Worm (Caenorhabditis elegans) whole organism, late embryonic: ENCODE measurements around the gene C25F9.14.

Source experiments
- ama-1 ChIP-seq: fragments of 150-350 bp; optimal IDR thresholded peaks from 2 replicates; lab custom pipeline; 2014
- eyg-1 ChIP-seq: sonication (generic microtip); optimal IDR thresholded peaks from 2 replicates; lab custom pipeline; 2016; ENCODE audit warnings: missing genotype, missing genetic modification characterization, missing compliant biosample characterization
- fax-1 ChIP-seq: sonication (generic microtip); optimal IDR thresholded peaks from 2 replicates; lab custom pipeline; 2016; ENCODE audit warnings: missing genotype, missing genetic modification characterization, missing compliant biosample characterization
- hlh-30 ChIP-seq: sonication (generic microtip); optimal IDR thresholded peaks from 2 replicates; lab custom pipeline; 2017; ENCODE audit warnings: antibody characterized with exemption, missing genetic modification characterization, missing compliant biosample characterization; ENCODE audit not compliant: insufficient read depth
- lin-11 ChIP-seq: fragments of 200-800 bp; sonication (Bioruptor generic); optimal IDR thresholded peaks from 2 replicates; lab custom pipeline; 2018; ENCODE audit warnings: mild to moderate bottlenecking, missing genetic modification characterization, missing compliant biosample characterization

DNA sequence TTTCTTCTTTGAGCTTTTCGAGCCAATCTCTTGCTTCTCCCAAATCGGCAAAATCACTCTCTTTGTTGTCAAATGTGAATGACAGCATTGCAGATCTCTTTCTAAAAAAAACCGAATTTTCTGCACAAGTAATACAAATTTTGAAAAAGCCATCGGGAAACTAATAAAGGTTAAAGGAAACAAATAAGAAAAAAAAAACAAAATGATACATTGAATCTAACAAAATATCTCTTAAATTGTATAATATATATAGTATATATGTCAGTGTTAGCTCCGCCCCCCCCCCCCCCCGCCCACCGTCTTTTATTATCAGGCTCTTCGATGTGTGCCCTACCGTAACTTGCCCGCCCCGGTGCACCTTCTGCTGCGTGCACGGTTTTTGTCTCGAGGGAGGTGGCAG lies 3.3 kb upstream of the C25F9.14 start, which contains the start of gene C25F9.11:
- TF ChIP-seq eyg-1 (tag; lab: Kevin White, UChicago) (no peak), ama-1 (lab: Kevin White, UChicago) (no peak), lin-11 (tag; lab: Kevin White, UChicago) (no peak), hlh-30 (tag; lab: Kevin White, UChicago) (no peak), fax-1 (tag; lab: Kevin White, UChicago) (no peak)
